Fruit fly (Drosophila melanogaster) whole organism, embryonic: ENCODE measurements around the gene nonA.

Experiments used
- Atf3 ChIP-seq: fragments of 200-800 bp; sonication (Bioruptor generic); optimal IDR thresholded peaks from 3 replicates; lab custom pipeline; 2016; ENCODE audit warnings: missing biosample characterization, missing genetic modification characterization
- Blimp-1 ChIP-seq: fragments of 200-800 bp; sonication (Bioruptor generic); optimal IDR thresholded peaks from 3 replicates; lab custom pipeline; 2018; ENCODE audit warnings: missing biosample characterization, missing genetic modification characterization, mild to moderate bottlenecking, moderate library complexity, missing genetic modification reagents
- CG10209 ChIP-seq: fragments of 200-800 bp; sonication (Bioruptor generic); optimal IDR thresholded peaks from 3 replicates; lab custom pipeline; 2017; ENCODE audit warnings: missing biosample characterization, mild to moderate bottlenecking, missing genetic modification characterization, missing genetic modification reagents
- CG10366 ChIP-seq: fragments of 200-800 bp; sonication (Bioruptor generic); IDR thresholded peaks from 2 replicates; pipeline ENCODE4 v1.3.6; 2022; ENCODE audit warnings: missing biosample characterization, missing genetic modification characterization
- CG10462 ChIP-seq: fragments of 200-800 bp; sonication (Bioruptor generic); optimal IDR thresholded peaks from 2 replicates; lab custom pipeline; 2016; ENCODE audit warnings: missing biosample characterization, missing genetic modification characterization
- CG10959 ChIP-seq: fragments of 200-800 bp; sonication (Bioruptor generic); IDR thresholded peaks from 2 replicates; pipeline ENCODE4 v1.3.6; 2022; ENCODE audit warnings: missing biosample characterization, missing genetic modification characterization
- CG12155 ChIP-seq: fragments of 200-800 bp; sonication (Bioruptor generic); optimal IDR thresholded peaks from 3 replicates; lab custom pipeline; 2016; ENCODE audit warnings: missing biosample characterization, missing genetic modification characterization
- CG12391 ChIP-seq: fragments of 200-800 bp; sonication (Bioruptor generic); optimal IDR thresholded peaks from 3 replicates; lab custom pipeline; 2018; ENCODE audit warnings: missing biosample characterization, mild to moderate bottlenecking, missing genetic modification characterization, moderate library complexity
- CG14050 ChIP-seq: fragments of 200-800 bp; sonication (Bioruptor generic); IDR thresholded peaks from 3 replicates; pipeline ENCODE4 v1.3.6; 2022; ENCODE audit warnings: missing biosample characterization, missing genetic modification characterization
- CG1647 ChIP-seq: fragments of 200-800 bp; sonication (Bioruptor generic); optimal IDR thresholded peaks from 3 replicates; lab custom pipeline; 2016; ENCODE audit warnings: missing biosample characterization, missing genetic modification characterization
- CG17186 ChIP-seq: fragments of 200-800 bp; sonication (Bioruptor generic); optimal IDR thresholded peaks from 3 replicates; lab custom pipeline; 2017; ENCODE audit warnings: missing biosample characterization, missing genetic modification reagents, missing genetic modification characterization
- CG2202 ChIP-seq: fragments of 200-800 bp; sonication (Bioruptor generic); optimal IDR thresholded peaks from 2 replicates; lab custom pipeline; 2018; ENCODE audit warnings: missing biosample characterization, mild to moderate bottlenecking, missing genetic modification characterization
- CG2712 ChIP-seq: fragments of 200-800 bp; optimal IDR thresholded peaks from 3 replicates; lab custom pipeline; 2019; ENCODE audit warnings: missing biosample characterization, mild to moderate bottlenecking, missing genetic modification characterization, moderate library complexity
- CG2875 ChIP-seq: fragments of 200-800 bp; sonication (Bioruptor generic); optimal IDR thresholded peaks from 2 replicates; lab custom pipeline; 2017; ENCODE audit warnings: missing biosample characterization, mild to moderate bottlenecking, missing genetic modification characterization, missing genetic modification reagents
- CG2889 ChIP-seq: fragments of 200-800 bp; sonication (Bioruptor generic); IDR thresholded peaks from 3 replicates; pipeline ENCODE4 v1.3.6; 2022; ENCODE audit warnings: missing biosample characterization, missing genetic modification characterization
- CG31365 ChIP-seq: fragments of 200-800 bp; sonication (Bioruptor generic); optimal IDR thresholded peaks from 2 replicates; lab custom pipeline; 2018; ENCODE audit warnings: missing biosample characterization, mild to moderate bottlenecking, missing genetic modification characterization
- CG31388 ChIP-seq: fragments of 200-800 bp; sonication (Bioruptor generic); optimal IDR thresholded peaks from 2 replicates; lab custom pipeline; 2016; ENCODE audit warnings: missing biosample characterization, missing genetic modification characterization
- CG34224 ChIP-seq: fragments of 200-800 bp; sonication (Bioruptor generic); IDR thresholded peaks from 3 replicates; pipeline ENCODE4 v1.3.6; 2022; ENCODE audit warnings: missing biosample characterization, missing genetic modification characterization; ENCODE audit not compliant: partially characterized antibody
- CG6175 ChIP-seq: fragments of 200-800 bp; sonication (Bioruptor generic); IDR thresholded peaks from 3 replicates; pipeline ENCODE4 v1.3.6; 2022; ENCODE audit warnings: missing biosample characterization, missing genetic modification characterization
- CG6791 ChIP-seq: fragments of 200-800 bp; sonication (Bioruptor generic); IDR thresholded peaks from 3 replicates; pipeline ENCODE4 v1.3.6; 2022; ENCODE audit warnings: missing biosample characterization, missing genetic modification characterization; ENCODE audit not compliant: partially characterized antibody
- CoRest ChIP-seq: fragments of 200-800 bp; sonication (Bioruptor generic); optimal IDR thresholded peaks from 3 replicates; lab custom pipeline; 2018; ENCODE audit warnings: missing biosample characterization, mild to moderate bottlenecking, missing genetic modification characterization, moderate library complexity
- Doc3 ChIP-seq: fragments of 200-800 bp; sonication (Bioruptor generic); IDR thresholded peaks from 3 replicates; pipeline ENCODE4 v1.3.6; 2022; ENCODE audit warnings: missing biosample characterization, missing genetic modification characterization; ENCODE audit not compliant: partially characterized antibody
- E2f2 ChIP-seq: fragments of 200-800 bp; sonication (Bioruptor generic); IDR thresholded peaks from 2 replicates; pipeline ENCODE4 v1.3.6; 2022; ENCODE audit warnings: missing biosample characterization, missing genetic modification characterization
- ERR ChIP-seq: fragments of 200-800 bp; sonication (Bioruptor generic); optimal IDR thresholded peaks from 2 replicates; lab custom pipeline; 2016; ENCODE audit warnings: missing biosample characterization, missing genetic modification characterization
- Gug ChIP-seq: fragments of 200-800 bp; sonication (Bioruptor generic); IDR thresholded peaks from 4 replicates; pipeline ENCODE4 v1.3.6; 2022; ENCODE audit warnings: missing biosample characterization, missing genetic modification characterization
- HLHmδ ChIP-seq: fragments of 200-800 bp; sonication (Bioruptor generic); optimal IDR thresholded peaks from 2 replicates; lab custom pipeline; 2018; ENCODE audit warnings: missing biosample characterization, mild to moderate bottlenecking, missing genetic modification characterization, moderate library complexity
- Hey ChIP-seq: fragments of 200-800 bp; sonication (Bioruptor generic); optimal IDR thresholded peaks from 3 replicates; lab custom pipeline; 2018; ENCODE audit warnings: missing biosample characterization, mild to moderate bottlenecking, missing genetic modification characterization
- Hr39 ChIP-seq: fragments of >200 bp; optimal IDR thresholded peaks from 2 replicates; lab custom pipeline; 2017
- Med ChIP-seq: fragments of 200-800 bp; sonication (Bioruptor generic); peaks from one replicate; lab custom pipeline; 2016; ENCODE audit warnings: missing biosample characterization, missing genetic modification characterization, mild to moderate bottlenecking, inconsistent platforms, moderate library complexity
- PHDP ChIP-seq: fragments of 200-800 bp; sonication (Bioruptor generic); optimal IDR thresholded peaks from 3 replicates; lab custom pipeline; 2018; ENCODE audit warnings: missing biosample characterization, mild to moderate bottlenecking, missing genetic modification characterization, moderate library complexity
- Rfx ChIP-seq: fragments of 200-800 bp; sonication (Bioruptor generic); IDR thresholded peaks from 2 replicates; pipeline ENCODE4 v1.3.6; 2022; ENCODE audit warnings: missing biosample characterization, missing genetic modification characterization
- Side ChIP-seq: fragments of 200-800 bp; sonication (Bioruptor generic); optimal IDR thresholded peaks from 2 replicates; lab custom pipeline; 2016; ENCODE audit warnings: missing biosample characterization, missing genetic modification characterization
- Ssrp ChIP-seq: fragments of 200-800 bp; sonication (Bioruptor generic); optimal IDR thresholded peaks from 2 replicates; lab custom pipeline; 2018; ENCODE audit warnings: missing biosample characterization, mild to moderate bottlenecking, missing genetic modification characterization, moderate library complexity
- bigmax ChIP-seq: fragments of 200-800 bp; sonication (Bioruptor generic); optimal IDR thresholded peaks from 2 replicates; lab custom pipeline; 2018; ENCODE audit warnings: missing biosample characterization, mild to moderate bottlenecking, missing genetic modification characterization
- crc ChIP-seq: fragments of 200-800 bp; sonication (Bioruptor generic); optimal IDR thresholded peaks from 2 replicates; lab custom pipeline; 2016; ENCODE audit warnings: missing biosample characterization, missing genetic modification characterization
- dan ChIP-seq: fragments of 200-800 bp; sonication (Bioruptor generic); IDR thresholded peaks from 2 replicates; pipeline ENCODE4 v1.3.6; 2022; ENCODE audit warnings: missing biosample characterization, missing genetic modification characterization
- dmrt99B ChIP-seq: fragments of 200-800 bp; sonication (Bioruptor generic); optimal IDR thresholded peaks from 2 replicates; lab custom pipeline; 2018; ENCODE audit warnings: missing biosample characterization, mild to moderate bottlenecking, missing genetic modification characterization, moderate library complexity
- dpn ChIP-seq, 2 experiments: fragments of 200-800 bp; sonication (Bioruptor generic); optimal IDR thresholded peaks; 3 replicates each; lab custom pipeline; 2016; ENCODE audit warnings: missing biosample characterization in 2 of 2, missing genetic modification characterization in 2 of 2
- exex ChIP-seq: fragments of 200-800 bp; sonication (Bioruptor generic); optimal IDR thresholded peaks from 4 replicates; lab custom pipeline; 2018; ENCODE audit warnings: missing biosample characterization, mild to moderate bottlenecking, missing genetic modification characterization, moderate library complexity
- gem ChIP-seq: fragments of 200-800 bp; sonication (Bioruptor generic); optimal IDR thresholded peaks from 2 replicates; lab custom pipeline; 2019; ENCODE audit warnings: missing biosample characterization, mild to moderate bottlenecking, missing genetic modification characterization, moderate library complexity
- gt ChIP-seq: fragments of 200-800 bp; sonication (Bioruptor generic); IDR thresholded peaks from 2 replicates; pipeline ENCODE4 v1.3.6; 2022; ENCODE audit warnings: missing biosample characterization, missing genetic modification characterization
- ham ChIP-seq: fragments of 200-800 bp; sonication (Bioruptor generic); IDR thresholded peaks from 2 replicates; pipeline ENCODE4 v1.3.6; 2022; ENCODE audit warnings: missing biosample characterization, missing genetic modification characterization
- kay ChIP-seq: fragments of 200-800 bp; sonication (Bioruptor generic); optimal IDR thresholded peaks from 2 replicates; lab custom pipeline; 2016; ENCODE audit warnings: missing biosample characterization, missing genetic modification characterization
- nerfin-1 ChIP-seq: fragments of 200-800 bp; sonication (Bioruptor generic); optimal IDR thresholded peaks from 3 replicates; lab custom pipeline; 2019; ENCODE audit warnings: missing biosample characterization, mild to moderate bottlenecking, missing genetic modification characterization, moderate library complexity
- p53 ChIP-seq: fragments of 200-800 bp; sonication (Bioruptor generic); optimal IDR thresholded peaks from 2 replicates; lab custom pipeline; 2016; ENCODE audit warnings: missing biosample characterization, missing genetic modification characterization
- pum ChIP-seq: fragments of 200-800 bp; sonication (Bioruptor generic); optimal IDR thresholded peaks from 2 replicates; lab custom pipeline; 2016; ENCODE audit warnings: missing biosample characterization, missing genetic modification characterization
- repo ChIP-seq: fragments of 200-800 bp; sonication (Bioruptor generic); optimal IDR thresholded peaks from 2 replicates; lab custom pipeline; 2016; ENCODE audit warnings: missing biosample characterization, missing genetic modification characterization
- sima ChIP-seq: fragments of 200-800 bp; sonication (Bioruptor generic); optimal IDR thresholded peaks from 2 replicates; lab custom pipeline; 2016; ENCODE audit warnings: missing biosample characterization, missing genetic modification characterization
- slp2 ChIP-seq: fragments of 200-800 bp; sonication (Bioruptor generic); optimal IDR thresholded peaks from 2 replicates; lab custom pipeline; 2016; ENCODE audit warnings: missing biosample characterization, missing genetic modification characterization
- stwl ChIP-seq: fragments of 200-800 bp; sonication (Bioruptor generic); optimal IDR thresholded peaks from 3 replicates; lab custom pipeline; 2018; ENCODE audit warnings: missing biosample characterization, mild to moderate bottlenecking, missing genetic modification characterization, moderate library complexity
- tna ChIP-seq: fragments of 200-800 bp; sonication (Bioruptor generic); IDR thresholded peaks from 2 replicates; pipeline ENCODE4 v1.3.6; 2022; ENCODE audit warnings: missing biosample characterization, missing genetic modification characterization; ENCODE audit not compliant: partially characterized antibody

nonA gene

DNA sequence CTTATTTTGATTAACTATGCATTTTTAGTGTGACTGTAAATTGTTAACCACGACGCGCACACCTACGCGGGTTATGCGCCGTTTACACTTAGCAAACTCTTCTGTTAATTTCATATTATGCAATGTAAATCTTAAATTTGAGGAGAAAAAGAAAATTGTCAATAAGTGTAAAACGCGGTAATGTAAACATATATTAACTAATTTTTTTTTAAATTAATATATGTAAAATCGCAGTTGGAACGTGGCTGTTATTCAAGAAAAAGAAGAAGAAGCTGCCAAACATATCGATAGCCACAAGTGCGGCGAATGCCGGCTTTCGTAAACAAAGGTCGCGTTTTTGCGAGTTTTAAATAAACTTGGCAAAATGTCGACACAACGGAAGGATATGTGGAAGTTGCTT, 30.0 kb downstream of the nonA start, which contains the start of the genes TH1 and mei-41 (continued):
- TF ChIP-seq CG14050 (peak; percentile 89), ham (GFP tag; lab: Robert Waterston, UW) (peak; percentile 47; the same call in 1 of the 2 replicates), stwl (tag; lab: Kevin White, UChicago) (peak; percentile 74), crc (GFP tag; lab: Kevin White, UChicago) (no peak), gem (tag; lab: Kevin White, UChicago) (peak; percentile 96), Blimp-1 (GFP tag; lab: Kevin White, UChicago) (no peak), CG10959 (GFP tag; lab: Robert Waterston, UW) (peak; percentile 93), tna (no peak), dmrt99B (tag; lab: Kevin White, UChicago) (peak; percentile 93), kay (GFP tag; lab: Kevin White, UChicago) (peak; percentile 76), Gug (GFP tag; lab: Robert Waterston, UW) (peak; percentile 93), CG31388 (GFP tag; lab: Kevin White, UChicago) (peak; percentile 78), Hr39 (no peak), sima (GFP tag; lab: Kevin White, UChicago) (no peak), CG34224 (no peak), CG2712 (tag; lab: Kevin White, UChicago) (peak; percentile 94), E2f2 (GFP tag; lab: Robert Waterston, UW) (peak; percentile 76), exex (no peak), CG2202 (tag; lab: Kevin White, UChicago) (peak; percentile 51), CG10462 (peak; percentile 61), Ssrp (tag; lab: Kevin White, UChicago) (peak; percentile 93), CG6791 (GFP tag; lab: Robert Waterston, UW) (no peak), bigmax (GFP tag; lab: Kevin White, UChicago) (peak; percentile 13), p53 (no peak), CG6175 (peak; percentile 91), pum (GFP tag; lab: Kevin White, UChicago) (peak; percentile 54), Rfx (GFP tag; lab: Robert Waterston, UW) (peak; percentile 97), dan (GFP tag; lab: Robert Waterston, UW) (peak; percentile 75; the same call in 1 of the 2 replicates), gt (GFP tag; lab: Robert Waterston, UW) (peak; percentile 90), CG2889 (peak; percentile 91), CoRest (peak; percentile 96), ERR (no peak), dpn (GFP tag; optimal IDR thresholded peaks at IDR 0.05; lab: Kevin White, UChicago) (peak; percentile 55 to 86), CG1647 (GFP tag; lab: Kevin White, UChicago) (peak; percentile 23), Doc3 (GFP tag; lab: Robert Waterston, UW) (no peak), CG12155 (GFP tag; lab: Kevin White, UChicago) (no peak), slp2 (GFP tag; lab: Kevin White, UChicago) (peak; percentile 48), Med (GFP tag; lab: Kevin White, UChicago) (peak; percentile 91), CG2875 (GFP tag; lab: Kevin White, UChicago) (peak; percentile 56), Hey (tag; lab: Kevin White, UChicago) (no peak), CG10209 (GFP tag; lab: Kevin White, UChicago) (peak; percentile 89), CG10366 (GFP tag; lab: Robert Waterston, UW) (peak; percentile 91), repo (GFP tag; lab: Kevin White, UChicago) (no peak), Atf3 (GFP tag; lab: Kevin White, UChicago) (no peak), nerfin-1 (peak; percentile 87), CG12391 (tag; lab: Kevin White, UChicago) (peak; percentile 92), PHDP (tag; lab: Kevin White, UChicago) (peak; percentile 89), Side (GFP tag; lab: Kevin White, UChicago) (no peak), CG31365 (tag; lab: Kevin White, UChicago) (no peak), HLHmδ (no peak), CG17186 (GFP tag; lab: Kevin White, UChicago) (peak; percentile 86)
